Fruit fly (Drosophila melanogaster) whole organism, embryonic: ENCODE data around the gene CG31752.

Experiments
- CG10274 ChIP-seq: fragments of 200-800 bp; sonication (Bioruptor generic); optimal IDR thresholded peaks from 3 replicates; lab custom pipeline; 2017; ENCODE audit warnings: missing biosample characterization, mild to moderate bottlenecking, missing genetic modification characterization
- CG13894 ChIP-seq: fragments of 200-800 bp; sonication (Bioruptor generic); optimal IDR thresholded peaks from 3 replicates; lab custom pipeline; 2018; ENCODE audit warnings: missing biosample characterization, mild to moderate bottlenecking, missing genetic modification characterization, moderate library complexity
- CG6654 ChIP-seq: fragments of 200-800 bp; sonication (Bioruptor generic); optimal IDR thresholded peaks from 2 replicates; lab custom pipeline; 2017; ENCODE audit warnings: missing biosample characterization, mild to moderate bottlenecking, missing genetic modification characterization
- Lpt ChIP-seq: fragments of >200 bp; optimal IDR thresholded peaks from 2 replicates; lab custom pipeline; 2018; ENCODE audit warnings: missing biosample characterization, missing genetic modification characterization

- TF ChIP-seq CG6654 (GFP tag; lab: Kevin White, UChicago): no peak
- no peak for TF ChIP-seq CG13894
- no peak for TF ChIP-seq Lpt (GFP tag; lab: Kevin White, UChicago)
- no peak for TF ChIP-seq CG10274
Observed at dm6 chr2L:18875213-18875612, 34.1 kb upstream of the CG31752 start.
